Worm (Caenorhabditis elegans) whole organism, early embryonic: ENCODE data around the gene R07E5.19.

Experiments used
- B0310.2 ChIP-seq: sonication (generic microtip); optimal IDR thresholded peaks from 2 replicates; lab custom pipeline; 2016; ENCODE audit warnings: mild to moderate bottlenecking, missing genetic modification characterization, missing compliant biosample characterization
- ama-1 ChIP-seq: fragments of 150-350 bp; optimal IDR thresholded peaks from 2 replicates; lab custom pipeline; 2014
- ceh-36 ChIP-seq: sonication (generic microtip); optimal IDR thresholded peaks from 2 replicates; lab custom pipeline; 2016; ENCODE audit warnings: missing genetic modification characterization, inconsistent platforms, missing compliant biosample characterization
- ets-7 ChIP-seq: sonication (generic microtip); optimal IDR thresholded peaks from 2 replicates; lab custom pipeline; 2016; ENCODE audit warnings: missing genotype, missing genetic modification characterization, missing compliant biosample characterization
- flt-1 ChIP-seq: fragments of 200-800 bp; sonication (Bioruptor generic); IDR thresholded peaks from 2 replicates; pipeline ENCODE4 v1.3.6; 2022; ENCODE audit warnings: missing genetic modification characterization, missing compliant biosample characterization
- hmbx-1 ChIP-seq: sonication (generic microtip); optimal IDR thresholded peaks from 2 replicates; lab custom pipeline; 2016; ENCODE audit warnings: mild to moderate bottlenecking, missing genetic modification characterization, missing compliant biosample characterization
- hnd-1 ChIP-seq: sonication (generic microtip); optimal IDR thresholded peaks from 2 replicates; lab custom pipeline; 2016; ENCODE audit warnings: missing genetic modification characterization, missing compliant biosample characterization
- scrt-1 ChIP-seq: fragments of 200-800 bp; sonication (Bioruptor generic); IDR thresholded peaks from 2 replicates; pipeline ENCODE4 v1.3.6; 2022; ENCODE audit warnings: missing genetic modification characterization, missing compliant biosample characterization
- sea-1 ChIP-seq: fragments of 200-800 bp; sonication (Bioruptor generic); conservative IDR thresholded peaks from 2 replicates; pipeline ENCODE4 v1.3.6; 2022; ENCODE audit warnings: missing genetic modification characterization, missing compliant biosample characterization
- tbx-11 ChIP-seq: fragments of 200-800 bp; sonication (Bioruptor generic); IDR thresholded peaks from 2 replicates; pipeline ENCODE4 v1.3.6; 2022; ENCODE audit warnings: missing genetic modification characterization, missing compliant biosample characterization
- tbx-37 ChIP-seq: fragments of 200-800 bp; sonication (Bioruptor generic); conservative IDR thresholded peaks from 2 replicates; pipeline ENCODE4 v1.3.6; 2022; ENCODE audit warnings: missing genetic modification reagents, missing genetic modification characterization, missing compliant biosample characterization
- tra-4 ChIP-seq: sonication (generic microtip); optimal IDR thresholded peaks from 2 replicates; lab custom pipeline; 2017; ENCODE audit warnings: missing genetic modification characterization, missing compliant biosample characterization

DNA sequence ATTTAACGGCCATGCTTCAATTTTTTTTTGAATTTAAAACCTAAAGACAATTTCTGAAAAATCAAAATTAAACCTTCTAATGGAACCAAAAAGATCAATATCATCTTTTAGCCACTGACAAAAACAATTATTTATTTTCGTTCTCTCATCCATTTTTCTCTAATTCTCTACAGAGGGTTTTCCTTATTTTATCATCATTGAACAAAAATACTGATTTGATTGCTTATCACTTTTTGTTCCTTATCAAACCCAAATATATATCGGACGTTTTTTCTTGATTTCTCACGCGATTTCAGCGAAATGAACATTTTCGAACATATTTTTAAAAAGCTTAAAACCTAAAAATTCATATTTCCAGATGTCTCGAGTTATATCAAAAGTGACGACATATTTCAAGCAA is 4.8 kb downstream of the R07E5.19 start, which contains the start of gene mpc-1:
- TF ChIP-seq tra-4: no peak
- TF ChIP-seq tbx-37 (GFP tag; lab: Robert Waterston, UW): no peak
- no peak for TF ChIP-seq B0310.2 (tag; lab: Kevin White, UChicago)
- TF ChIP-seq ets-7 (tag; lab: Kevin White, UChicago): no peak
- TF ChIP-seq hnd-1: no peak
- no peak for TF ChIP-seq sea-1 (GFP tag; lab: Robert Waterston, UW)
- TF ChIP-seq flt-1 (GFP tag; lab: Robert Waterston, UW): no peak
- TF ChIP-seq ama-1 (lab: Kevin White, UChicago): no peak
- no peak for TF ChIP-seq ceh-36 (tag; lab: Kevin White, UChicago)
- TF ChIP-seq hmbx-1 (tag; lab: Kevin White, UChicago): no peak
- no peak for TF ChIP-seq tbx-11 (GFP tag; lab: Robert Waterston, UW)
- TF ChIP-seq scrt-1 (GFP tag; lab: Robert Waterston, UW): no peak
